Fruit fly (Drosophila melanogaster) ovary, adult (tissue): ENCODE results near the gene CG7272.

Experiments used
- CG17801 ChIP-seq: fragments of 200-800 bp; optimal IDR thresholded peaks from 2 replicates; lab custom pipeline; 2019; ENCODE audit warnings: missing biosample characterization, mild to moderate bottlenecking, missing genetic modification characterization, moderate library complexity; ENCODE audit not compliant: partially characterized antibody

CG7272 gene

DNA sequence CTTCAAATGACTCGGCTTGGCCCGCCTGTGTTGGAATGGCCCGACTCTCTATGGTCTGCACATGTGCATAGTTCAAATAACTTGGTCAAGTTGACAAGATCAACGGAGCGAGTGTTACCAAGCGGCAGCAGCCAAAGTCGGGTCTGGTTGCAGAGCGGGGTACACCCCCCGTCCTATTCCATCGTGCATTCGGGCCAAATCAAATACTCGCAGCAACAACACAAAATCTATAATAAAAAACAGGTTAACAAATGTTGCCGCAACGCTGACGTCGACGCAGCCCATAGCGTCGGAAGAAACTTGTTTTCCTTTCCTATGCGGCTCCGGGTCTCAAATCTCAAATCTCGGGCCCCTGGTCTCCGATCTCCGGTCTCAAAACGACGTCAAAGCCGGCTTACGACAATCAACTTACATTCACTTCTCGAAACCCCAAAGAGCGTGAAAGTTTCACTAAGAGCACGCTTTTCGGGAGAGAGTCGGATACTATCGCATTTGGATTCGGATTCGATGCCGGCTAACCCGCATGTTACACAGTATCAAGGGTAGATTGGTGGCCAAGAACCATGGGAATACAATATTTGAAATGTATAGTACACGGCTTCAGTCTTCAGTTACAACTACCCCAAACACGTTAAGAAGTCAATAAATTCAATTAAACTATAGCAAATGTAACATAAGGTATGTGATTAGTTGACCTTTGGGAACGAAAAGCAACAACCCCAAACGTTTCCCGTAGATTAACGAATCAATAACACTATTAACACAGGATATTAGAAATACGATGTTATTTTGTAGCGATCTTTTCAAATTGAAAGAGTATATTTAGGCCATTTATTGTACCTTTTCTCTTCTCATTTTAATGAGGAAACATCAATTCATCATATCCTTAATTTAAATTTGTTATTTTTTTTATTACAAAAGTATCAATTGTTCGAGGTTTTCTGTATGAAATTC is 33.8 kb downstream of the CG7272 start:
- no peak for TF ChIP-seq CG17801 (GFP tag; lab: Kevin White, UChicago)

DNA sequence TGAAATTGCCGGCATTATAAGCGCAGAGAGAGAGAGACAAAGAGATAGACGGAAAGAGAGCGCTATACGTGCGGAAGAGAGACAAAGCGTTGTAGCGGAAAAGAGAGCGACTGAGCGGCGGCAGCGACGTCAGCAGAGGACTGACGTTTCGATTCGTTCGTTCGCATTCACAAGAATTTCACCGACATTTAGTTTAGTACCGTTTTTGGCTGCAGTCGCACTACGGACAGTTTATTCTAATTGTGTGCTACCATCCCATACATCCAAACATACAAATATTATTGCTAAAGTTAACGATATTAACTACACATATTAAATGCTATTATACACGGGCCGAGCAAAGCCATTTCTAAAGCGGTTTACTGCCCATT is 34.5 kb downstream of the CG7272 start, which contains the start of gene CrebA:
TSS of gene CrebA (plus strand) at position 168 of the 371 bp plus-strand sequence.
- peak; percentile 1 for TF ChIP-seq CG17801 (GFP tag; lab: Kevin White, UChicago)

DNA sequence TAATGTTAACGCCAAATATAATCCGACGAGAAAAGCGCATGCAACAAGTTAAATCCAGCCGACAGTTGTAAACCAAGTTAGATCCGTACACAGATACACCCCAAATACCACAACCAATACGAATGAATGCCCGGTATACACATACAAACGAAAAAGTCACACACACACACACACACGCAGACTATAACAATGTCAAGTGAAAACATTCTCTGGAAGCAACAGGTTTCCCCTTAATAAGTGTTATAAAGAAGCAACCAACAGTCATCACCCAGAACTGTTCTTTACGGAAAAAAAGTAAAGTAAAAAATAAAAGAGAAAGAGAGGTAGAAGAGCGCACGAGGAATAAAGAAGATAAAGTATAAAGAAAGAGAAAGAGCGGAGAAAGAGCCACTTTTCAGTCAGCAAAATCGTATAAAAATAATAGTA is 35.1 kb downstream of the CG7272 start:
- TF ChIP-seq CG17801 (GFP tag; lab: Kevin White, UChicago): no peak

DNA sequence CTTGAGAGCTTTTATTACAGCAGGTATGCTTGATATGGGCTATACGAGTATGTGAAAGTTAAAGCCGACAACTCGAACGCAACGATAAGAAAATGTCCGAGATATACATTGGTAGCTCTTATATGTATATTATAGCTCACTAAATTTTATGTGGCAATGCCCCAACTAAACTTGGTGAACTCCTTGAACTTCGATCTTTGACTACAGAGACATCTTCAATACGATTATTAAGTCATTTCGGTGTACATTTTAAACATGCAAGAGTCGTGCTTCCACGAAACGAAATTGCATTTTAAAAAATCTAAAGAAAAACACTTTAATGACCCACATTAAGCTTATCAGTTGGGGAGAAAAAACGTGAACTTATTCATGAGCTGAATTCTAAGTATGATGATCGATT is 35.8 kb downstream of the CG7272 start:
- no peak for TF ChIP-seq CG17801 (GFP tag; lab: Kevin White, UChicago)

DNA sequence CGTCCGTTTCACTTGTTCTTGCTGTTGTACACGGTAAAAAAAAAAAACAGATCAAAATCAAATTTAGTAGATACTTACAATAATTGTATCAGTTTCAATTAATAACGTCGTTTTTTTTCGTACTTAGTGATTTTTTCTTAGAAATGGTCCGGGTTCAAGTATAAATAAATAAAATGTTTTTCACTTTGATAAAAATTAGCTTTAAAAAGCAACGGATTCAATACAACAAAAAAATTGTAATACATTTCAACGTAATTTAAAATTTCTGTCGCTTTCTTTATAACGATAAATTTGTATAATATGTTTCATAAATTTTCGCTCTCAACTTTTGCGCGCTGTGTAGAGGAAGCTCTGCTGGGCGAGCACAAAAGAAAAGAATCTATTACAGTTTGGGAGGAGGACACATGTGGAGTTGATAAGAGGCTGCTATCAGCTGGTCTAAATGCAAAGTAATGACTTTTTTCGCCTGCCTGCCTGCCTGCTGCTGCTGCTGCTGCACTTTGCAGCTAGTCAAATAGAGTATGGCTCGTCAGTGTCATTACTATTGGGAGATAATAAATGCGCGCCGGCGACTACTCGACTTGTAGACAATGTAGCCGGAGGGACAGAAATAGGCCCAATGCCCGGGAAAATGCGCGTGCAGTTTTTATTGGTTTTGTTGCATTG is 37.3 kb downstream of the CG7272 start:
- no peak for TF ChIP-seq CG17801 (GFP tag; lab: Kevin White, UChicago)

DNA sequence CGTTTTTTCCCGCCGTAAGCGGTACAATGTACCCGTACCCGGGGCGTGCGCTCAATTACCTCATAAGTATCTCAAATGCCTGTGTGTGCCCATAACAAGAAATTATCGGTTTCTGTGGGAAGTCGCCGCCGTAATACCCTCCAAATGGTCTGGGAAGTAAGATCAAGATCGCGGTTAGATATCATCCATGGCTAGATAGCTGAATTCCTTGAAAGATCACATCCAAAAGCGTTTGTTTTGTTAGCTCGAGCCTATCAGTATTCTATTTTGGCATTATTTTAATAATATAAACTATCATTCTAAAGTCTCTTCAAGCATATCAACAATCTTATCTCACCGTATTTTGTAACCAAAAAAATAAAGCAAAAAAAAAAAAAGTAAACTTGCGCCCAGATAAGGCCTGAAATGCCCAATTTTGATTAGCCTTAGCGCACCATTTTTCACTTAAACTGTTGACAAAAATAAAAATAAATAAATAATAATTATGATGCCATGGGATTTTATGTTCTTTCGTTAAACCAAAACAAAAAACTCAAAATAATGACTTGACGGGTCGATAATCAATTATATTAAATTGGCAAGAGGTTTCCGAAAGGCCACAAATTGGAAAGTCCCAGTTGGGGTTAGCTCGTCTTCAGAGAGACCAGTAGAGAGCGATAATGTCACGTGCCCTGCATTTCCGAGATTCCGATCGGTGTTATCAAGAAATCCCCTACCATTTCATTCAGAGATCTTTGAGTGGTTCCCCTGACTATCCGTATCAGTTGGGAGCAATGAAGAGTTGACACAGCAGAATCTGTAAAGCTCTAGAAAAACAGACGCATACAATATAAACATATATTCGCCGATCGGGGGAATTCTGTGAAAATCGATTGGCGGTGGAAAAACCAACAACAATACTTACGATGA is 38.1 kb downstream of the CG7272 start:
- TF ChIP-seq CG17801 (GFP tag; lab: Kevin White, UChicago): no peak

DNA sequence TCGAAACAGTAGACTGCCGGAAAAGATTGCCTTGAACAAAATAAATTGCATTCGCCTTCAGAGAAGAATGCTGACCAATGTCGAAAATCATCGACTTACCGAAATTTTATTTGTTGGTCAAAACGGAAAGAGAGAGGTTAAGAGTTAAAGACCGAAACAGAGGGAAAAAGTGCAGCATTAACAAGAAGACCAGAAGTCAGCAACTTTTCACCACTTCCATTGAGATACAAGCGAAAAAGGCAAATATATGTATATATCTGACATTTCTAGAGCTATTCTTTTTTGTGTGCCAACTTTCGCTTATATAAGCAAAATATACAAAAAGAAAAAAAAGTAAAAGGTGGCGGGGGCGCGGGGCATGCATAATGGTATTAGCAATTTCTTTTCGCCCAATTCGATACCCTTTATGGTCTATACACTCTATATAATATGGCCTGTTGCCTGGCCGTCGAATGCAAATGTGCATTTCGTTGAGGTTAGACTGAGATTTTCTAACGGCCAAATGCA is 39.2 kb downstream of the CG7272 start:
- TF ChIP-seq CG17801 (GFP tag; lab: Kevin White, UChicago): peak; percentile 17

DNA sequence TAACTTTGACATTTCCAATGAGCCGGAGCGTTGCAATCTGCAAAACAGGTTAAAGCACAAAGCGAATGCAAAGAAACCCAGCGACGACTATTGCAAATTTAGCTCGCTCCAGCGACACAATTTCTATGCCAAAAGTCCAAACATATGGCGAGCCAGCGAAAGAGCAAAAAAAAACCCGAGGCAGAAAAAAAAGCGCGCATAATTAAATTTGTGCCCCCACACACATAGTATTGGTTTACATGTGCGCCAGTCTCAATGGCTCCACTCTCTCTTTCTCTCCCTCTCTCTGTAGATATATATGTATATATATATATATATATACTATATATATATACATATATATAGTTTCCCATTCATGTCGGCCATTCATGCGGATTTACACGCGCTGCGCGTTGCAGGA is 39.9 kb downstream of the CG7272 start:
- no peak for TF ChIP-seq CG17801 (GFP tag; lab: Kevin White, UChicago)

DNA sequence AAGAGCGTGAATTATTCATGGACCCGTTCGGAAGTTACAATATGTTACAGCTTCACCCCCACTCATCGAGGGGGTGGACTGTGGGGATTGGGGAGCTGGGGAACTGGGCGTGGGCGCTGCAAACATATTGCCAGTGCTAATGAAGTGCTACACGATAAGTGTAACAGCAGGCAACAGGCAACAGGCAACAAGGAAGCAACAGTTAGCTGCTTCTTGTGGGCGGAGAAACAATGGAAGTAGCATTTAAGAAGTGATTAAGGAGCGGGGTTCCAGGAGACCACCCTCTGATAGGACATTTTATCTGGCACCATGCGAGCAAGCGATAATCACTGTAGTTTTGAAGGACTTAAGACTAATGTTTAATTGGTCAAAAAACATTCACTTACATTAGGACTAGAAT is 40.5 kb downstream of the CG7272 start:
- TF ChIP-seq CG17801 (GFP tag; lab: Kevin White, UChicago): no peak

DNA sequence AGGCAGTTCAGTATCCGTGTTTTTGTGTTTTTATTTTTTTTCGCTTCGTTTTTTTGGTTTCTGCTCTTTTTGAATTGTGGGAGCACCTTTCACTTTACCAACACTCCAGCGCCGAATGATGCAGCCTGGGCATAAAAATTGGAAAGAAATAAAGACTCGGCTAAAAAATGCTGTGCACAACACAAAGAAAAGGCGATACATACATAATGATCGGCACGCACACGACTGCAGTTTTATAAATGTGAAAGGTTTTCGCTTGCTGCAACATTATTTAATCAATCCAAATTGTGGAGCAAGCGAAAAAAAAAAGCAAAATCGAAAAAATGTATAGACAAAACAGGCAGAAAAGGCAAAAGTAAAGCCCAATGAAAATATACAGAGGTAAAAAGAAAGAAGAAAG is 42.3 kb downstream of the CG7272 start:
- TF ChIP-seq CG17801 (GFP tag; lab: Kevin White, UChicago): peak; percentile 21

DNA sequence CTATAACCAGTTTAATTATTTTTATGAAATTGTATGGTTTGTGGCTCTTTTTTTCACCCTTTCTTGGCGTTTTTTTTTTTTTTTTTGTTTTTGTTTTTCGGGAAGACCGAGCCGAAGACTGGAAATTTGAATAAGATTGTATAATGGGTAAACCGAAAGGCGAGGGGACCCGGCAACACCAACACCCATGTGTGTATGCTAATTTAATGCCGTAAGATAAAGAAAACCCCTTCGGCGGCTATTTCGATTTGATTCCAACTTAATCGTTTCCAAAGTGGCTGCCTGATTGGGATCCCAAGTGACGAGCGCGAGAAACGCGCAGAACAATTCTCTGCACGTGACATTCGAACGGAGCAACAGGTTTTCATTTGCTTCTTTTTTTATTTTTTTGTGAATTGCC is 42.7 kb downstream of the CG7272 start:
- TF ChIP-seq CG17801 (GFP tag; lab: Kevin White, UChicago): no peak

DNA sequence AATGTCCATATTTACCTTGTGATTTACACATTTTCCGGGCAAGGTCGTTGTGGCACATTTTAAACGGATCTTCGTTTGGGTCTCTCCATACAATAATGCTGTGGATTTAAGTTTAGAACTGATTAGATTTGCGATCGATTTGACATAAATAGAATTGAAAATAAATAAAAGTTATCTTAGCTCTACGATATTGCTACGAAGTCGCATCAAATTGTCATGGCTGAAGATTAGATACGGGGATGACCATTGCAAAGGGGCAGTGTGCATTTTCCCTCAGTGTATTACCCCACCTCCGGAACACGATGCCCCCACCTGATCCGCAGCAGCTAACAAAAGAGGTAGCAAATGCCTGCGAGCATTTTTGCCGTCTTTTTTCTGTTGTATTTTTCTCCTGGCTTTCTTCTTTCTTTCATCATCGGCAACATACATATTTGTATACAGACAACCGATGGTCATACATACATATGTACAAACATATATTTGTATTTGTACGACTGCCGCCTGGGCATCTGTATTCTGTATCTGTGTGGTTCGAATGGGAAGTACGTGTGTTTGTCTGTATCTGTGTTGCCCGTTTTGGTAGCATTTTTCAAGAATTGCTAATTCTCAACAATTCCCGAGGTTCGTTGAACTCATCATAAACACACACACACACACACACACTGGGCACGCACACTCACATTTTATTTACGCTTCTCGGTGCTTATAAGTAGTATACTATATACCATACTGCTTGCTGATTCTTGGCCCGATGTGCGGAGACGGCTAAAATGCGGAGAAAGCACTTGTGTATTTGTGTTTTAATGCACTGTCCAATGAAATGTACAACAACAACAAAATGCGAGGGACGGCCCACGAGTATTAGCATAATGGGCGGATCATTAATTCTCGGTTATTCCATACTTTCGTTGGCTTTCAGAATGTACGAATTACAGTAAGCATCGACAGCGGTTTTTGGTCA is 44.0 kb downstream of the CG7272 start:
- no peak for TF ChIP-seq CG17801 (GFP tag; lab: Kevin White, UChicago)

DNA sequence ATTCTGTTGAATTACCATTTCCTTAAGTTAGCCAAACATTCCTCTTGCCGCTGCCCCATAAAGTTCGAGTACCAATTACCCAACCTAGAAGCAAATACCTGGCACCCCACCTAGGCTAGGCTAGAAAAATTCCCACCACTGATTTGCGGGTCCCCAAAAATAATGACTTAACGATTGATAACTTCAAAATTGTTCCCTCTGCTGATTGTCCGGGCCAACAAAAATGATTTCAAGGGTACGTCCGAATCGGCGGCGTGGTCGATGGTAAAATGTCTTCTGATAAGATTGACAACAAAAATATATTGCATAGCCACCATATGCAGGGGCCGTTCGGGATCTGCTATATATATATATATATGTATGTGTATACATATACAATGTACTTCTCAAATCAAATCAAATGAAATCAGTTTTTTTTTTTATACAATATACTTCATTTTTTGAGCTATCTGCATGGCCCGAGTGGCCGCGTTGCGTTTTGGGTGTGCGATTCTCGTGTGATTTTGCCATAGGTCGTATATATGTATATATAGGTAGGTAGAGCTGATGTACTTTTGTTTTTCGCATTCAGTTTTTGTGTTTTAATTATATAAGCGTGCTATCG is 46.6 kb downstream of the CG7272 start:
- TF ChIP-seq CG17801 (GFP tag; lab: Kevin White, UChicago): no peak
